Fruit fly (Drosophila melanogaster) whole organism, embryonic: ENCODE measurements around the gene Gpdh1.

Source experiments
- ATbp ChIP-seq: fragments of 200-800 bp; sonication (Bioruptor generic); optimal IDR thresholded peaks from 2 replicates; lab custom pipeline; 2017; ENCODE audit warnings: missing biosample characterization, mild to moderate bottlenecking, missing genetic modification characterization, missing genetic modification reagents
- CG11398 ChIP-seq: fragments of 200-800 bp; sonication (Bioruptor generic); optimal IDR thresholded peaks from 2 replicates; lab custom pipeline; 2016; ENCODE audit warnings: missing biosample characterization, missing genetic modification characterization
- CG12219 ChIP-seq: fragments of 200-800 bp; sonication (Bioruptor generic); optimal IDR thresholded peaks from 3 replicates; lab custom pipeline; 2018; ENCODE audit warnings: missing biosample characterization, mild to moderate bottlenecking, missing genetic modification characterization
- CG12769 ChIP-seq: fragments of 200-800 bp; sonication (Bioruptor generic); optimal IDR thresholded peaks from 2 replicates; lab custom pipeline; 2019; ENCODE audit warnings: missing biosample characterization, mild to moderate bottlenecking, missing genetic modification characterization, moderate library complexity
- CG13287 ChIP-seq: fragments of 200-800 bp; sonication (Bioruptor generic); IDR thresholded peaks from 2 replicates; pipeline ENCODE4 v1.3.6; 2022; ENCODE audit warnings: missing biosample characterization, missing genetic modification characterization; ENCODE audit not compliant: partially characterized antibody
- CG15514 ChIP-seq: fragments of 200-800 bp; sonication (Bioruptor generic); optimal IDR thresholded peaks from 3 replicates; lab custom pipeline; 2017; ENCODE audit warnings: missing biosample characterization, missing genetic modification characterization, mild to moderate bottlenecking, moderate library complexity, missing genetic modification reagents
- CG15601 ChIP-seq: fragments of 200-800 bp; sonication (Bioruptor generic); optimal IDR thresholded peaks from 3 replicates; lab custom pipeline; 2019; ENCODE audit warnings: missing biosample characterization, mild to moderate bottlenecking, missing genetic modification characterization, moderate library complexity
- CG1603 ChIP-seq: fragments of 200-800 bp; sonication (Bioruptor generic); optimal IDR thresholded peaks from 2 replicates; lab custom pipeline; 2019; ENCODE audit warnings: missing biosample characterization, mild to moderate bottlenecking, missing genetic modification characterization, moderate library complexity
- CG16813 ChIP-seq: fragments of 200-800 bp; sonication (Bioruptor generic); IDR thresholded peaks from 3 replicates; pipeline ENCODE4 v1.3.6; 2022; ENCODE audit warnings: missing biosample characterization, missing genetic modification characterization; ENCODE audit not compliant: partially characterized antibody
- CG16863 ChIP-seq: fragments of 200-800 bp; sonication (Bioruptor generic); optimal IDR thresholded peaks from 3 replicates; lab custom pipeline; 2016; ENCODE audit warnings: missing biosample characterization, missing genetic modification characterization
- CG17186 ChIP-seq: fragments of 200-800 bp; sonication (Bioruptor generic); optimal IDR thresholded peaks from 3 replicates; lab custom pipeline; 2017; ENCODE audit warnings: missing biosample characterization, missing genetic modification reagents, missing genetic modification characterization
- CG17359 ChIP-seq: fragments of 200-800 bp; sonication (Bioruptor generic); optimal IDR thresholded peaks from 3 replicates; lab custom pipeline; 2018; ENCODE audit warnings: missing biosample characterization, mild to moderate bottlenecking, missing genetic modification characterization, moderate library complexity
- CG30020 ChIP-seq: fragments of 200-800 bp; optimal IDR thresholded peaks from 2 replicates; lab custom pipeline; 2019; ENCODE audit warnings: missing biosample characterization, mild to moderate bottlenecking, missing genetic modification characterization, moderate library complexity
- CG31365 ChIP-seq: fragments of 200-800 bp; sonication (Bioruptor generic); optimal IDR thresholded peaks from 2 replicates; lab custom pipeline; 2018; ENCODE audit warnings: missing biosample characterization, mild to moderate bottlenecking, missing genetic modification characterization
- CG3726 ChIP-seq: fragments of 200-800 bp; sonication (Bioruptor generic); IDR thresholded peaks from 3 replicates; pipeline ENCODE4, ENCODE4 v1.3.6; 2022; ENCODE audit warnings: missing biosample characterization, missing genetic modification characterization
- CG5180 ChIP-seq: fragments of 200-800 bp; sonication (Bioruptor generic); optimal IDR thresholded peaks from 3 replicates; lab custom pipeline; 2017; ENCODE audit warnings: missing biosample characterization, missing genetic modification characterization, mild to moderate bottlenecking, moderate library complexity, missing genetic modification reagents
- CG7963 ChIP-seq: fragments of 200-800 bp; sonication (Bioruptor generic); IDR thresholded peaks from 3 replicates; pipeline ENCODE4 v1.3.6; 2022; ENCODE audit warnings: missing biosample characterization, missing genetic modification characterization; ENCODE audit not compliant: partially characterized antibody
- CG8281 ChIP-seq: fragments of 200-800 bp; sonication (Bioruptor generic); optimal IDR thresholded peaks from 2 replicates; lab custom pipeline; 2018; ENCODE audit warnings: missing biosample characterization, mild to moderate bottlenecking, missing genetic modification characterization, moderate library complexity
- Dbx ChIP-seq: fragments of 200-800 bp; sonication (Bioruptor generic); IDR thresholded peaks from 3 replicates; pipeline ENCODE4 v1.3.6; 2022; ENCODE audit warnings: missing biosample characterization, missing genetic modification characterization
- Dip3 ChIP-seq: fragments of 200-800 bp; sonication (Bioruptor generic); optimal IDR thresholded peaks from 3 replicates; lab custom pipeline; 2016; ENCODE audit warnings: missing biosample characterization, missing genetic modification characterization
- Kr ChIP-seq: fragments of 200-800 bp; sonication (Bioruptor generic); optimal IDR thresholded peaks from 2 replicates; lab custom pipeline; 2017; ENCODE audit warnings: missing biosample characterization, mild to moderate bottlenecking, missing genetic modification characterization
- Lhr ChIP-seq: fragments of 200-800 bp; sonication (Bioruptor generic); optimal IDR thresholded peaks from 3 replicates; lab custom pipeline; 2017; ENCODE audit warnings: mild to moderate bottlenecking, missing biosample characterization, missing genetic modification reagents, missing genetic modification characterization
- Med ChIP-seq: fragments of 200-800 bp; sonication (Bioruptor generic); peaks from one replicate; lab custom pipeline; 2016; ENCODE audit warnings: missing biosample characterization, missing genetic modification characterization, mild to moderate bottlenecking, inconsistent platforms, moderate library complexity
- NC2α ChIP-seq: fragments of 200-800 bp; sonication (Bioruptor generic); optimal IDR thresholded peaks from 2 replicates; lab custom pipeline; 2016; ENCODE audit warnings: missing biosample characterization, missing genetic modification characterization
- NFAT ChIP-seq: fragments of 200-800 bp; sonication (Bioruptor generic); IDR thresholded peaks from 2 replicates; pipeline ENCODE4 v1.3.6; 2022; ENCODE audit warnings: missing biosample characterization, missing genetic modification characterization
- Opbp ChIP-seq: fragments of 200-800 bp; sonication (Bioruptor generic); IDR thresholded peaks from 3 replicates; pipeline ENCODE4 v1.3.6; 2022; ENCODE audit warnings: missing biosample characterization, missing genetic modification characterization; ENCODE audit not compliant: partially characterized antibody
- Pdp1 ChIP-seq, 2 experiments: fragments of 200-800 bp; sonication (Bioruptor generic); optimal IDR thresholded peaks; 3 replicates each; lab custom pipeline; 2016; ENCODE audit warnings: missing biosample characterization in 2 of 2, missing genetic modification characterization in 2 of 2, mild to moderate bottlenecking in 1 of 2, moderate library complexity in 1 of 2
- Ptx1 ChIP-seq: fragments of 200-800 bp; sonication (Bioruptor generic); IDR thresholded peaks from 2 replicates; pipeline ENCODE4 v1.3.6; 2022; ENCODE audit warnings: missing biosample characterization, missing genetic modification characterization
- Vsx1 ChIP-seq: fragments of 200-800 bp; sonication (Bioruptor generic); optimal IDR thresholded peaks from 2 replicates; lab custom pipeline; 2017; ENCODE audit warnings: missing biosample characterization, mild to moderate bottlenecking, missing genetic modification characterization, missing genetic modification reagents
- amos ChIP-seq: fragments of 200-800 bp; sonication (Bioruptor generic); IDR thresholded peaks from 2 replicates; pipeline ENCODE4 v1.3.6; 2022; ENCODE audit warnings: missing biosample characterization, missing genetic modification characterization; ENCODE audit not compliant: partially characterized antibody
- aop ChIP-seq: fragments of 200-800 bp; sonication (Bioruptor generic); IDR thresholded peaks from 2 replicates; pipeline ENCODE4 v1.3.6; 2022; ENCODE audit warnings: missing biosample characterization, missing genetic modification characterization
- ap ChIP-seq: fragments of 200-800 bp; sonication (Bioruptor generic); IDR thresholded peaks from 2 replicates; pipeline ENCODE4 v1.3.6; 2022; ENCODE audit warnings: missing biosample characterization, missing genetic modification characterization
- ash1 ChIP-seq: fragments of 200-800 bp; sonication (Bioruptor generic); optimal IDR thresholded peaks from 2 replicates; lab custom pipeline; 2018; ENCODE audit warnings: missing biosample characterization, mild to moderate bottlenecking, missing genetic modification characterization
- cato ChIP-seq: fragments of 200-800 bp; sonication (Bioruptor generic); optimal IDR thresholded peaks from 2 replicates; lab custom pipeline; 2016; ENCODE audit warnings: missing biosample characterization, missing genetic modification characterization, borderline replicate concordance
- eve ChIP-seq, 2 experiments: fragments of >200 bp; optimal IDR thresholded peaks; 2 replicates each; lab custom pipeline; 2017; ENCODE audit warnings: missing biosample characterization in 2 of 2, missing genetic modification characterization in 2 of 2
- jigr1 ChIP-seq: fragments of 200-800 bp; sonication (Bioruptor generic); IDR thresholded peaks from 3 replicates; pipeline ENCODE4 v1.3.6; 2022; ENCODE audit warnings: missing biosample characterization, missing genetic modification characterization
- jing ChIP-seq: fragments of 200-800 bp; sonication (Bioruptor generic); optimal IDR thresholded peaks from 2 replicates; lab custom pipeline; 2018; ENCODE audit warnings: missing biosample characterization, mild to moderate bottlenecking, missing genetic modification characterization
- nerfin-2 ChIP-seq: fragments of 200-800 bp; sonication (Bioruptor generic); IDR thresholded peaks from 2 replicates; pipeline ENCODE4 v1.3.6; 2022; ENCODE audit warnings: missing biosample characterization, missing genetic modification characterization; ENCODE audit not compliant: partially characterized antibody
- nmo ChIP-seq: fragments of 200-800 bp; sonication (Bioruptor generic); optimal IDR thresholded peaks from 2 replicates; lab custom pipeline; 2018; ENCODE audit warnings: missing biosample characterization, mild to moderate bottlenecking, missing genetic modification characterization, moderate library complexity
- otp ChIP-seq: fragments of 200-800 bp; sonication (Bioruptor generic); IDR thresholded peaks from 3 replicates; pipeline ENCODE4, ENCODE4 v1.3.6; 2022; ENCODE audit warnings: missing biosample characterization, missing genetic modification characterization
- ranshi ChIP-seq: fragments of 200-800 bp; sonication (Bioruptor generic); IDR thresholded peaks from 2 replicates; pipeline ENCODE4 v1.3.6; 2022; ENCODE audit warnings: missing biosample characterization, missing genetic modification characterization
- run ChIP-seq: fragments of 200-800 bp; sonication (Bioruptor generic); optimal IDR thresholded peaks from 3 replicates; lab custom pipeline; 2018; ENCODE audit warnings: missing biosample characterization, mild to moderate bottlenecking, missing genetic modification characterization
- seq ChIP-seq: fragments of 200-800 bp; sonication (Bioruptor generic); IDR thresholded peaks from 2 replicates; pipeline ENCODE4 v1.3.6; 2022; ENCODE audit warnings: missing biosample characterization, missing genetic modification characterization
- sim ChIP-seq: fragments of 200-800 bp; sonication (Bioruptor generic); IDR thresholded peaks from 2 replicates; pipeline ENCODE4 v1.3.6; 2022; ENCODE audit warnings: missing biosample characterization, missing genetic modification characterization
- trem ChIP-seq: fragments of 200-800 bp; optimal IDR thresholded peaks from 3 replicates; lab custom pipeline; 2019; ENCODE audit warnings: missing biosample characterization, mild to moderate bottlenecking, missing genetic modification characterization, moderate library complexity
- zen2 ChIP-seq: fragments of 200-800 bp; sonication (Bioruptor generic); IDR thresholded peaks from 3 replicates; pipeline ENCODE4 v1.3.6; 2022; ENCODE audit warnings: missing biosample characterization, missing genetic modification characterization; ENCODE audit not compliant: partially characterized antibody

Gpdh1 gene

DNA sequence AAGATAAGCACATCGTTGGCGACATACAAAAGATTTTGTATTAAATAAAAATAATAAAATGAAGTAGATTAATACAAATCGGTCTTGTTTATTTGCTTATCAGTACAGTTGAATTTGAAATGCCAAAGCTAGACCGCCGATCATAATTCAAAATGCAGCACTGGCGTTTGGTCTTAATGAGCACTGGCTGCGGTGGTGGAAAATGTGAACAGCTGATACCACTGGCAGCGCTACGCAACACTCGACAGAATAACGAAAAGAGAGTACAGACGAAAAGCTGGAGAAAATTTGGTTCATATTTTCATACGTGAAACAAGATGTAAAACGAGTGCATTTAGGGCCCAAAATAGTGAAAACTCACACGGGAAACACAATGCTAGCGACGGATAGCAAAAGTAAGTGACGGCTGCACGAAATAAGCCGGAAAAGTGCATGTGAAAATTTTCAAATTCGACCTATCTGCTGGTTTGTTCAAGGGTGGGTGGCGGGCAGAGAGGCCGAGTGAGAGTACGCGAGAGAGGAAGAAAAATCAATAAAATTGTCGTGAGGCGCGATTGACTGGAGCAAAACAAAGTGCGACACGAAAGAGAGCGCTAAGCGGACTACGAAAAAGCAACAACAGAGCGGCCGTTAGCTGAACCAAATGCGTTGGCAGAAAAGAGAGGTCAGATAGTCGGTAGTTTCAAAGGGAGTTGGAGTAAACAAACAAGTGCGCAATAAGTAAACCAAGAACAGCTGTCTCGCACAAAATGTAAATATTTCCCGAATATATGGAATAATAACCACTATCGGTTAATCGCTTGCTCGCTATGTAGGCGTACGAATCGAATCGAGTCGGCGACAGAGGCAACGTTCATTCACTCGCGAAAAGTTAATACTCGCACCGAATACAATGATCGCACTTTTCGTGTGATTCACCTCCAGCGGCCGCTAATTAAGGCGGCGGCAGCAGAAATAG, 36.3 kb upstream of the Gpdh1 start, which contains the start of gene bchs (continued):
- TF ChIP-seq aop (GFP tag; lab: Robert Waterston, UW) (no peak), NFAT (GFP tag; lab: Robert Waterston, UW) (peak; percentile 57; the same call in 1 of the 2 replicates), jigr1 (no peak), Lhr (GFP tag; lab: Kevin White, UChicago) (peak; percentile 87), CG30020 (tag; lab: Kevin White, UChicago) (no peak), ap (GFP tag; lab: Robert Waterston, UW) (peak; percentile 39; the same call in 1 of the 2 replicates), CG12219 (GFP tag; lab: Kevin White, UChicago) (peak; percentile 88), trem (tag; lab: Kevin White, UChicago) (peak; percentile 26), run (peak; percentile 80), CG3726 (GFP tag; lab: Robert Waterston, UW) (peak; percentile 36; the same call in 1 of the 3 replicates), CG15601 (tag; lab: Kevin White, UChicago) (peak; percentile 97), seq (GFP tag; lab: Robert Waterston, UW) (peak; percentile 93), NC2α (GFP tag; lab: Kevin White, UChicago) (peak; percentile 89), CG11398 (GFP tag; lab: Kevin White, UChicago) (peak; percentile 91), ash1 (GFP tag; lab: Kevin White, UChicago) (peak; percentile 87), sim (GFP tag; lab: Robert Waterston, UW) (peak; percentile 92), CG16863 (GFP tag; lab: Kevin White, UChicago) (peak; percentile 85), cato (peak; percentile 74), eve (GFP tag; optimal IDR thresholded peaks at IDR 0.05; lab: Kevin White, UChicago) (no peak), Ptx1 (GFP tag; lab: Robert Waterston, UW) (0 out of 2 replicates have a peak, but pooled peaks have one; percentile 23), nmo (GFP tag; lab: Kevin White, UChicago) (peak; percentile 35), CG13287 (GFP tag; lab: Robert Waterston, UW) (peak; percentile 39), CG5180 (GFP tag; lab: Kevin White, UChicago) (peak; percentile 87), CG1603 (tag; lab: Kevin White, UChicago) (peak; percentile 63), CG7963 (GFP tag; lab: Robert Waterston, UW) (no peak), Pdp1 (GFP tag; optimal IDR thresholded peaks at IDR 0.05; lab: Kevin White, UChicago) (peak in 1 of 2 experiments; percentile 62), CG15514 (GFP tag; lab: Kevin White, UChicago) (peak; percentile 89), ATbp (GFP tag; lab: Kevin White, UChicago) (peak; percentile 100), jing (GFP tag; lab: Kevin White, UChicago) (peak; percentile 40), Dip3 (GFP tag; lab: Kevin White, UChicago) (peak; percentile 50), ranshi (GFP tag; lab: Robert Waterston, UW) (peak; percentile 84; the same call in 1 of the 2 replicates), Opbp (GFP tag; lab: Robert Waterston, UW) (peak; percentile 44; the same call in 2 of the 3 replicates), Med (GFP tag; lab: Kevin White, UChicago) (peak; percentile 99), otp (GFP tag; lab: Robert Waterston, UW) (peak; percentile 89), amos (no peak; the same call in 1 of the 2 replicates), CG17186 (GFP tag; lab: Kevin White, UChicago) (peak; percentile 67), CG17359 (tag; lab: Kevin White, UChicago) (peak; percentile 94), Dbx (peak; percentile 76; the same call in 2 of the 3 replicates), CG16813 (peak; percentile 27; the same call in 1 of the 3 replicates), CG12769 (tag; lab: Kevin White, UChicago) (no peak), Vsx1 (GFP tag; lab: Kevin White, UChicago) (peak; percentile 97), CG8281 (tag; lab: Kevin White, UChicago) (peak; percentile 76), nerfin-2 (no peak), Kr (GFP tag; lab: Kevin White, UChicago) (peak; percentile 88), CG31365 (peak; percentile 89), zen2 (GFP tag; lab: Robert Waterston, UW) (no peak; the same call in 2 of the 3 replicates)
